Fruit fly (Drosophila melanogaster): ENCODE data around the gene CG9806.

dm6 chrX:10627062-10627756 lies at the start of gene CG9806, which contains the start of gene X11Lbeta:
- TF ChIP-seq CG8478 (optimal IDR thresholded peaks at IDR 0.05) (no peak), CTCF (optimal IDR thresholded peaks at IDR 0.05) (peak; percentile 25 to 47)

All from S2 (cell line).